Worm (Caenorhabditis elegans) whole organism, L4 larva: ENCODE results near the gene egl-13.

ENCODE experiments used
- D1046.2 ChIP-seq: fragments of 200-800 bp; sonication (Bioruptor generic); IDR thresholded peaks from 2 replicates; pipeline ENCODE4 v1.3.6; 2022; ENCODE audit warnings: missing genetic modification characterization, missing compliant biosample characterization
- F10B5.3 ChIP-seq: sonication (generic microtip); optimal IDR thresholded peaks from 2 replicates; lab custom pipeline; 2016; ENCODE audit warnings: mild to moderate bottlenecking, missing genetic modification characterization, missing compliant biosample characterization
- F26F4.8 ChIP-seq: fragments of 200-800 bp; sonication (Bioruptor generic); conservative IDR thresholded peaks from 2 replicates; pipeline ENCODE4 v1.3.6; 2022; ENCODE audit warnings: missing genetic modification characterization, missing compliant biosample characterization
- F44E2.7 ChIP-seq: fragments of 200-800 bp; sonication (Bioruptor generic); IDR thresholded peaks from 2 replicates; pipeline ENCODE4 v2.1.2; 2022; ENCODE audit warnings: missing genetic modification characterization, missing compliant biosample characterization
- R02D3.7 ChIP-seq: fragments of 150-350 bp; sonication (generic microtip); optimal IDR thresholded peaks from 3 replicates; lab custom pipeline; 2014; ENCODE audit warnings: missing biosample characterization, missing genetic modification characterization
- T26A8.4 ChIP-seq: fragments of 200-800 bp; sonication (Bioruptor generic); IDR thresholded peaks from 2 replicates; pipeline ENCODE4 v1.3.6; 2022; ENCODE audit warnings: missing genetic modification characterization, missing compliant biosample characterization
- Y48G9A.11 ChIP-seq: fragments of 200-800 bp; sonication (Bioruptor generic); IDR thresholded peaks from 2 replicates; pipeline ENCODE4 v1.3.6; 2022; ENCODE audit warnings: missing genetic modification reagents, missing genetic modification characterization, missing compliant biosample characterization
- Y5F2A.4 ChIP-seq: fragments of 200-800 bp; sonication (Bioruptor generic); optimal IDR thresholded peaks from 2 replicates; lab custom pipeline; 2018; ENCODE audit warnings: mild to moderate bottlenecking, missing genetic modification characterization, missing compliant biosample characterization
- Y75B8A.6 ChIP-seq: fragments of 200-800 bp; sonication (Bioruptor generic); IDR thresholded peaks from 2 replicates; pipeline ENCODE4 v1.3.6; 2022; ENCODE audit warnings: missing genetic modification reagents, missing genetic modification characterization, missing compliant biosample characterization
- ZK337.2 ChIP-seq: fragments of 200-800 bp; sonication (Bioruptor generic); IDR thresholded peaks from 2 replicates; pipeline ENCODE4 v1.3.6; 2022; ENCODE audit warnings: missing genetic modification reagents, missing genetic modification characterization, missing compliant biosample characterization
- ZK546.5 ChIP-seq, 2 experiments: sonication (generic microtip); optimal IDR thresholded peaks; 2 replicates each; lab custom pipeline; 2017; ENCODE audit warnings: missing biosample characterization in 2 of 2, missing genetic modification characterization in 2 of 2
- arid-1 ChIP-seq: fragments of 200-800 bp; sonication (Bioruptor generic); conservative IDR thresholded peaks from 2 replicates; pipeline ENCODE4 v1.3.6; 2022; ENCODE audit warnings: missing genetic modification reagents, missing genetic modification characterization, missing compliant biosample characterization
- ceh-28 ChIP-seq: fragments of 150-350 bp; optimal IDR thresholded peaks from 2 replicates; lab custom pipeline; 2014; ENCODE audit warnings: missing biosample characterization, missing genetic modification reagents, missing genetic modification characterization
- ceh-32 ChIP-seq: sonication (generic microtip); optimal IDR thresholded peaks from 2 replicates; lab custom pipeline; 2016; ENCODE audit warnings: mild to moderate bottlenecking, missing genetic modification characterization, missing compliant biosample characterization; ENCODE audit not compliant: poor library complexity
- ceh-44 ChIP-seq: fragments of 200-800 bp; sonication (Bioruptor generic); IDR thresholded peaks from 2 replicates; pipeline ENCODE4 v1.3.6; 2022; ENCODE audit warnings: missing genetic modification reagents, missing genetic modification characterization, missing compliant biosample characterization
- ceh-62 ChIP-seq: sonication (generic microtip); optimal IDR thresholded peaks from 2 replicates; lab custom pipeline; 2017; ENCODE audit warnings: missing biosample characterization, missing genetic modification characterization
- ces-1 ChIP-seq: fragments of 150-350 bp; sonication (generic microtip); optimal IDR thresholded peaks from 4 replicates; lab custom pipeline; 2014; ENCODE audit warnings: missing biosample characterization, missing genetic modification reagents, missing genetic modification characterization
- daf-12 ChIP-seq: fragments of 150-350 bp; optimal IDR thresholded peaks from 2 replicates; lab custom pipeline; 2014; ENCODE audit warnings: missing biosample characterization, missing genetic modification reagents, missing genetic modification characterization
- daf-8 ChIP-seq: fragments of 200-800 bp; sonication (Bioruptor generic); IDR thresholded peaks from 2 replicates; pipeline ENCODE4 v1.3.6; 2022; ENCODE audit warnings: missing genetic modification characterization, missing compliant biosample characterization
- dmd-8 ChIP-seq: fragments of 200-800 bp; sonication (Bioruptor generic); IDR thresholded peaks from 2 replicates; pipeline ENCODE4 v1.3.6; 2022; ENCODE audit warnings: missing genetic modification characterization, missing compliant biosample characterization
- dmd-9 ChIP-seq: fragments of 200-800 bp; sonication (Bioruptor generic); IDR thresholded peaks from 2 replicates; pipeline ENCODE4 v1.3.6; 2022; ENCODE audit warnings: missing genetic modification reagents, missing genetic modification characterization, missing compliant biosample characterization
- dpl-1 ChIP-seq: fragments of 150-350 bp; optimal IDR thresholded peaks from 2 replicates; lab custom pipeline; 2014; ENCODE audit warnings: missing biosample characterization, missing genetic modification reagents, missing genetic modification characterization
- duxl-1 ChIP-seq: sonication (generic microtip); optimal IDR thresholded peaks from 2 replicates; lab custom pipeline; 2016; ENCODE audit warnings: mild to moderate bottlenecking, missing genetic modification characterization, moderate library complexity, missing compliant biosample characterization; ENCODE audit not compliant: poor library complexity
- dve-1 ChIP-seq: sonication (generic microtip); optimal IDR thresholded peaks from 2 replicates; lab custom pipeline; 2017; ENCODE audit warnings: antibody characterized with exemption, mild to moderate bottlenecking, missing genetic modification characterization, missing compliant biosample characterization; ENCODE audit not compliant: insufficient read depth
- egl-43 ChIP-seq: fragments of 200-800 bp; sonication (Bioruptor generic); IDR thresholded peaks from 2 replicates; pipeline ENCODE4 v1.3.6; 2022; ENCODE audit warnings: missing genetic modification reagents, missing genetic modification characterization, missing compliant biosample characterization
- fkh-10 ChIP-seq: fragments of 150-350 bp; optimal IDR thresholded peaks from 2 replicates; lab custom pipeline; 2014; ENCODE audit warnings: missing biosample characterization, missing genetic modification reagents, missing genetic modification characterization
- hlh-11 ChIP-seq: fragments of 200-800 bp; sonication (Bioruptor generic); optimal IDR thresholded peaks from 2 replicates; lab custom pipeline; 2018; ENCODE audit warnings: mild to moderate bottlenecking, missing genetic modification characterization, missing compliant biosample characterization
- hlh-30 ChIP-seq: sonication (generic microtip); optimal IDR thresholded peaks from 2 replicates; lab custom pipeline; 2017; ENCODE audit warnings: antibody characterized with exemption, mild to moderate bottlenecking, missing genetic modification characterization, missing compliant biosample characterization; ENCODE audit not compliant: insufficient read depth
- jun-1 ChIP-seq: fragments of 150-350 bp; optimal IDR thresholded peaks from 2 replicates; lab custom pipeline; 2014; ENCODE audit warnings: missing biosample characterization, missing genetic modification reagents, missing genetic modification characterization
- lin-15B ChIP-seq: fragments of 150-350 bp; sonication (generic microtip); optimal IDR thresholded peaks from 3 replicates; lab custom pipeline; 2014; ENCODE audit warnings: missing biosample characterization, missing genetic modification characterization
- lin-29 ChIP-seq: fragments of 200-800 bp; sonication (Bioruptor generic); IDR thresholded peaks from 2 replicates; pipeline ENCODE4 v1.3.6; 2022; ENCODE audit warnings: missing genetic modification reagents, missing genetic modification characterization, missing compliant biosample characterization
- lin-38 ChIP-seq: fragments of 200-800 bp; sonication (Bioruptor generic); IDR thresholded peaks from 2 replicates; pipeline ENCODE4 v1.3.6; 2022; ENCODE audit warnings: missing genetic modification reagents, missing genetic modification characterization, missing compliant biosample characterization
- mdl-1 ChIP-seq, 2 experiments: fragments of 150-350 bp in 1 of 2; sonication (generic microtip) in 1 of 2; optimal IDR thresholded peaks; 2 replicates each; lab custom pipeline; 2014 to 2017; ENCODE audit warnings: missing biosample characterization in 2 of 2, missing genetic modification characterization in 2 of 2
- mep-1 ChIP-seq: fragments of 150-350 bp; sonication (generic microtip); optimal IDR thresholded peaks from 3 replicates; lab custom pipeline; 2014; ENCODE audit warnings: missing biosample characterization, missing genetic modification characterization
- mxl-3 ChIP-seq: fragments of 200-800 bp; sonication (Bioruptor generic); optimal IDR thresholded peaks from 2 replicates; lab custom pipeline; 2018; ENCODE audit warnings: mild to moderate bottlenecking, missing genetic modification characterization, missing compliant biosample characterization
- nhr-10 ChIP-seq: fragments of 150-350 bp; optimal IDR thresholded peaks from 2 replicates; lab custom pipeline; 2014; ENCODE audit warnings: missing biosample characterization, missing genetic modification characterization
- nhr-102 ChIP-seq: sonication (generic microtip); optimal IDR thresholded peaks from 2 replicates; lab custom pipeline; 2016; ENCODE audit warnings: mild to moderate bottlenecking, missing genetic modification characterization, moderate library complexity, missing compliant biosample characterization
- nhr-25 ChIP-seq: sonication (generic microtip); optimal IDR thresholded peaks from 2 replicates; lab custom pipeline; 2017; ENCODE audit warnings: missing genetic modification characterization, mild to moderate bottlenecking, missing compliant biosample characterization, antibody characterized with exemption, moderate library complexity, borderline replicate concordance; ENCODE audit not compliant: insufficient read depth
- nhr-28 ChIP-seq: fragments of 150-350 bp; optimal IDR thresholded peaks from 2 replicates; lab custom pipeline; 2014; ENCODE audit warnings: missing biosample characterization, missing genetic modification characterization
- nhr-41 ChIP-seq: fragments of 200-800 bp; sonication (Bioruptor generic); IDR thresholded peaks from 2 replicates; pipeline ENCODE4 v1.3.6; 2022; ENCODE audit warnings: missing genetic modification reagents, missing genetic modification characterization, missing compliant biosample characterization
- nhr-48 ChIP-seq: sonication (generic microtip); optimal IDR thresholded peaks from 2 replicates; lab custom pipeline; 2016; ENCODE audit warnings: mild to moderate bottlenecking, missing genetic modification characterization, missing compliant biosample characterization
- nhr-6 ChIP-seq: fragments of 150-350 bp; optimal IDR thresholded peaks from 2 replicates; lab custom pipeline; 2014; ENCODE audit warnings: missing biosample characterization, missing genetic modification characterization
- pha-4 ChIP-seq, 2 experiments: fragments of 150-350 bp in 1 of 2; fragments of 200-800 bp in 1 of 2; sonication (Bioruptor generic) in 1 of 2; IDR thresholded peaks in 1 of 2; optimal IDR thresholded peaks in 1 of 2; 2 replicates each; pipeline versions ENCODE4 v1.3.6 to Lab custom; 2014 to 2022; ENCODE audit warnings: missing genetic modification characterization in 2 of 2, missing genetic modification reagents in 2 of 2, missing biosample characterization in 1 of 2, missing compliant biosample characterization in 1 of 2
- php-3 ChIP-seq: fragments of 200-800 bp; sonication (Bioruptor generic); IDR thresholded peaks from 2 replicates; pipeline ENCODE4 v1.3.6; 2022; ENCODE audit warnings: missing genetic modification reagents, missing genetic modification characterization, missing compliant biosample characterization
- sdz-12 ChIP-seq: fragments of 200-800 bp; sonication (Bioruptor generic); optimal IDR thresholded peaks from 2 replicates; lab custom pipeline; 2018; ENCODE audit warnings: mild to moderate bottlenecking, missing genetic modification characterization, missing compliant biosample characterization
- skn-1 ChIP-seq: fragments of 150-350 bp; optimal IDR thresholded peaks from 2 replicates; lab custom pipeline; 2014; ENCODE audit warnings: missing biosample characterization, missing genetic modification characterization
- spr-1 ChIP-seq: sonication (generic microtip); optimal IDR thresholded peaks from 2 replicates; lab custom pipeline; 2016; ENCODE audit warnings: mild to moderate bottlenecking, missing genetic modification characterization, missing compliant biosample characterization
- tra-1 ChIP-seq: fragments of 200-800 bp; sonication (Bioruptor generic); IDR thresholded peaks from 2 replicates; pipeline ENCODE4 v1.3.6; 2022; ENCODE audit warnings: missing genetic modification reagents, missing genetic modification characterization, missing compliant biosample characterization
- zag-1 ChIP-seq: fragments of 150-350 bp; optimal IDR thresholded peaks from 2 replicates; lab custom pipeline; 2014; ENCODE audit warnings: missing biosample characterization, missing genetic modification characterization
- zip-11 ChIP-seq: fragments of 200-800 bp; sonication (Bioruptor generic); IDR thresholded peaks from 2 replicates; pipeline ENCODE4 v1.3.6; 2022; ENCODE audit warnings: missing genetic modification characterization, missing compliant biosample characterization
- ztf-11 ChIP-seq: fragments of 150-350 bp; optimal IDR thresholded peaks from 2 replicates; lab custom pipeline; 2014; ENCODE audit warnings: missing biosample characterization, missing genetic modification characterization
- ztf-7 ChIP-seq: fragments of 150-350 bp; optimal IDR thresholded peaks from 2 replicates; lab custom pipeline; 2014; ENCODE audit warnings: missing biosample characterization, missing genetic modification characterization

egl-13 gene

ce11 chrX:5653813-5654212 lies 9.8 kb upstream of the egl-13 start, which contains the start of gene T22B7.7 (continued):
- no peak for TF ChIP-seq ZK546.5 (tag; optimal IDR thresholded peaks at IDR 0.05; lab: Kevin White, UChicago)
- TF ChIP-seq nhr-10, result no peak
- no peak for TF ChIP-seq daf-12 (tag; lab: Kevin White, UChicago)
- no peak for TF ChIP-seq egl-43 (GFP tag; lab: Robert Waterston, UW)
- no peak for TF ChIP-seq R02D3.7 (tag; lab: Kevin White, UChicago)
- peak; percentile 64 for TF ChIP-seq dve-1 (tag; lab: Kevin White, UChicago)
- TF ChIP-seq dmd-8 (GFP tag; lab: Robert Waterston, UW), result no peak
- no peak for TF ChIP-seq arid-1 (GFP tag; lab: Robert Waterston, UW)
- TF ChIP-seq spr-1, result no peak
- TF ChIP-seq Y5F2A.4 (GFP tag; lab: Kevin White, UChicago), result no peak
- TF ChIP-seq ceh-28 (tag; lab: Kevin White, UChicago), result no peak
- TF ChIP-seq F10B5.3 (tag; lab: Kevin White, UChicago), result no peak
- TF ChIP-seq nhr-25 (tag; lab: Kevin White, UChicago), result no peak
- no peak for TF ChIP-seq mep-1 (tag; lab: Kevin White, UChicago)
- TF ChIP-seq Y75B8A.6 (GFP tag; lab: Robert Waterston, UW), result no peak
- TF ChIP-seq jun-1 (tag; lab: Kevin White, UChicago), result no peak
- TF ChIP-seq ceh-62 (tag; lab: Kevin White, UChicago), result no peak
- no peak for TF ChIP-seq lin-29
- TF ChIP-seq nhr-48 (tag; lab: Kevin White, UChicago), result peak; percentile 79
- TF ChIP-seq dmd-9, result no peak
- no peak for TF ChIP-seq ztf-7 (tag; lab: Kevin White, UChicago)
- no peak for TF ChIP-seq zag-1 (tag; lab: Kevin White, UChicago)
- no peak for TF ChIP-seq daf-8
- TF ChIP-seq ztf-11 (tag; lab: Kevin White, UChicago), result no peak
- TF ChIP-seq pha-4 (GFP tag; IDR thresholded peaks at IDR 0.05; lab: Robert Waterston, UW), result no peak
- no peak for TF ChIP-seq pha-4 (tag; optimal IDR thresholded peaks at IDR 0.05; lab: Kevin White, UChicago)
- no peak for TF ChIP-seq F44E2.7 (GFP tag; lab: Robert Waterston, UW)
- no peak for TF ChIP-seq skn-1 (tag; lab: Kevin White, UChicago)
- TF ChIP-seq nhr-6 (tag; lab: Kevin White, UChicago), result no peak
- no peak for TF ChIP-seq nhr-102
- TF ChIP-seq hlh-30, result peak; percentile 80
- no peak for TF ChIP-seq ZK337.2 (GFP tag; lab: Robert Waterston, UW)
- no peak for TF ChIP-seq ceh-32 (tag; lab: Kevin White, UChicago)
- TF ChIP-seq sdz-12 (GFP tag; lab: Kevin White, UChicago), result no peak
- TF ChIP-seq D1046.2 (GFP tag; lab: Robert Waterston, UW), result no peak
- no peak for TF ChIP-seq duxl-1 (tag; lab: Kevin White, UChicago)
- no peak for TF ChIP-seq php-3
- no peak for TF ChIP-seq lin-15B (tag; lab: Kevin White, UChicago)
- no peak for TF ChIP-seq nhr-41 (GFP tag; lab: Robert Waterston, UW)
- no peak for TF ChIP-seq dpl-1 (GFP tag; lab: Kevin White, UChicago)
- no peak for TF ChIP-seq F26F4.8
- peak; percentile 70 for TF ChIP-seq mxl-3 (GFP tag; lab: Kevin White, UChicago)
- TF ChIP-seq hlh-11 (tag; lab: Kevin White, UChicago), result peak; percentile 92
- TF ChIP-seq T26A8.4, result no peak
- TF ChIP-seq tra-1 (GFP tag; lab: Robert Waterston, UW), result no peak
- TF ChIP-seq mdl-1 (tag; optimal IDR thresholded peaks at IDR 0.05; lab: Kevin White, UChicago), result peak in 1 of 2 experiments; percentile 81
- peak; percentile 78 for TF ChIP-seq nhr-28 (tag; lab: Kevin White, UChicago)
- TF ChIP-seq zip-11 (GFP tag; lab: Robert Waterston, UW), result no peak
- no peak for TF ChIP-seq ceh-44 (GFP tag; lab: Robert Waterston, UW)
- TF ChIP-seq ces-1 (GFP tag; lab: Kevin White, UChicago), result no peak
- no peak for TF ChIP-seq fkh-10
- no peak for TF ChIP-seq Y48G9A.11 (GFP tag; lab: Robert Waterston, UW)
- TF ChIP-seq lin-38 (GFP tag; lab: Robert Waterston, UW), result no peak
